Fruit fly (Drosophila melanogaster) whole organism, embryonic: ENCODE measurements around the gene CG4972.
A peak's percentile ranks its signal among the peaks of the same experiment; 100 is the strongest.

Experiments
- Ada2b ChIP-seq: fragments of 200-800 bp; sonication (Bioruptor generic); IDR thresholded peaks from 2 replicates; pipeline ENCODE4 v1.3.6; 2022; ENCODE audit warnings: missing biosample characterization, missing genetic modification characterization
- Adf1 ChIP-seq: fragments of 200-800 bp; sonication (Bioruptor generic); IDR thresholded peaks from 2 replicates; pipeline ENCODE4 v1.3.6; 2022; ENCODE audit warnings: missing biosample characterization, missing genetic modification characterization
- Asciz ChIP-seq: fragments of 200-800 bp; sonication (Bioruptor generic); optimal IDR thresholded peaks from 2 replicates; lab custom pipeline; 2017; ENCODE audit warnings: missing biosample characterization, mild to moderate bottlenecking, missing genetic modification characterization, missing genetic modification reagents
- Awh ChIP-seq: fragments of 200-800 bp; sonication (Bioruptor generic); IDR thresholded peaks from 2 replicates; pipeline ENCODE4, ENCODE4 v1.3.6; 2022; ENCODE audit warnings: missing biosample characterization, missing genetic modification characterization
- Bdp1 ChIP-seq: fragments of 200-800 bp; sonication (Bioruptor generic); optimal IDR thresholded peaks from 3 replicates; lab custom pipeline; 2016; ENCODE audit warnings: missing biosample characterization, missing genetic modification characterization
- CG11695 ChIP-seq: fragments of 200-800 bp; sonication (Bioruptor generic); IDR thresholded peaks from 3 replicates; pipeline ENCODE4 v1.3.6; 2022; ENCODE audit warnings: missing biosample characterization, missing genetic modification characterization
- CG11696 ChIP-seq: fragments of 200-800 bp; sonication (Bioruptor generic); IDR thresholded peaks from 2 replicates; pipeline ENCODE4 v1.3.6; 2022; ENCODE audit warnings: missing biosample characterization, missing genetic modification characterization
- CG12155 ChIP-seq: fragments of 200-800 bp; sonication (Bioruptor generic); optimal IDR thresholded peaks from 3 replicates; lab custom pipeline; 2016; ENCODE audit warnings: missing biosample characterization, missing genetic modification characterization
- CG14014 ChIP-seq: fragments of 200-800 bp; sonication (Bioruptor generic); IDR thresholded peaks from 2 replicates; pipeline ENCODE4 v1.3.6; 2022; ENCODE audit warnings: missing biosample characterization, missing genetic modification characterization
- CG14441 ChIP-seq: fragments of 200-800 bp; sonication (Bioruptor generic); IDR thresholded peaks from 2 replicates; pipeline ENCODE4 v1.3.6; 2022; ENCODE audit warnings: missing biosample characterization, missing genetic modification characterization
- CG14667 ChIP-seq: fragments of 200-800 bp; sonication (Bioruptor generic); IDR thresholded peaks from 2 replicates; pipeline ENCODE4 v1.3.6; 2022; ENCODE audit warnings: missing biosample characterization, missing genetic modification characterization
- CG15073 ChIP-seq: fragments of 200-800 bp; sonication (Bioruptor generic); optimal IDR thresholded peaks from 2 replicates; lab custom pipeline; 2016; ENCODE audit warnings: missing biosample characterization, missing genetic modification characterization
- CG1529 ChIP-seq: fragments of 200-800 bp; sonication (Bioruptor generic); optimal IDR thresholded peaks from 3 replicates; lab custom pipeline; 2018; ENCODE audit warnings: missing biosample characterization, missing genetic modification characterization
- CG2678 ChIP-seq: fragments of 200-800 bp; sonication (Bioruptor generic); optimal IDR thresholded peaks from 3 replicates; lab custom pipeline; 2019; ENCODE audit warnings: missing biosample characterization, mild to moderate bottlenecking, missing genetic modification characterization, moderate library complexity
- CG31441 ChIP-seq: fragments of 200-800 bp; sonication (Bioruptor generic); IDR thresholded peaks from 2 replicates; pipeline ENCODE4 v1.3.6; 2022; ENCODE audit warnings: missing biosample characterization, missing genetic modification characterization
- CG33213 ChIP-seq: fragments of 200-800 bp; sonication (Bioruptor generic); optimal IDR thresholded peaks from 3 replicates; lab custom pipeline; 2016; ENCODE audit warnings: missing biosample characterization, missing genetic modification characterization
- CG33557 ChIP-seq: fragments of 200-800 bp; sonication (Bioruptor generic); optimal IDR thresholded peaks from 2 replicates; lab custom pipeline; 2019; ENCODE audit warnings: missing biosample characterization, mild to moderate bottlenecking, missing genetic modification characterization, moderate library complexity
- CG4360 ChIP-seq: fragments of 200-800 bp; sonication (Bioruptor generic); IDR thresholded peaks from 2 replicates; pipeline ENCODE4 v1.3.6; 2022; ENCODE audit warnings: missing biosample characterization, missing genetic modification characterization
- CG4707 ChIP-seq: fragments of 200-800 bp; sonication (Bioruptor generic); optimal IDR thresholded peaks from 2 replicates; lab custom pipeline; 2018; ENCODE audit warnings: missing biosample characterization, mild to moderate bottlenecking, missing genetic modification characterization, moderate library complexity
- CG6254 ChIP-seq: fragments of 200-800 bp; sonication (Bioruptor generic); optimal IDR thresholded peaks from 3 replicates; lab custom pipeline; 2017; ENCODE audit warnings: mild to moderate bottlenecking, missing biosample characterization, missing genetic modification reagents, missing genetic modification characterization
- CG6654 ChIP-seq: fragments of 200-800 bp; sonication (Bioruptor generic); optimal IDR thresholded peaks from 2 replicates; lab custom pipeline; 2017; ENCODE audit warnings: missing biosample characterization, mild to moderate bottlenecking, missing genetic modification characterization
- CG6813 ChIP-seq: fragments of 200-800 bp; sonication (Bioruptor generic); optimal IDR thresholded peaks from 2 replicates; lab custom pipeline; 2017; ENCODE audit warnings: missing biosample characterization, missing genetic modification characterization, mild to moderate bottlenecking, moderate library complexity, missing genetic modification reagents
- CG9437 ChIP-seq: fragments of 200-800 bp; sonication (Bioruptor generic); optimal IDR thresholded peaks from 2 replicates; lab custom pipeline; 2018; ENCODE audit warnings: missing biosample characterization, mild to moderate bottlenecking, missing genetic modification characterization
- Dp ChIP-seq: fragments of 200-800 bp; sonication (Bioruptor generic); optimal IDR thresholded peaks from 2 replicates; lab custom pipeline; 2018; ENCODE audit warnings: missing biosample characterization, mild to moderate bottlenecking, missing genetic modification characterization, moderate library complexity
- Gug ChIP-seq: fragments of 200-800 bp; sonication (Bioruptor generic); IDR thresholded peaks from 4 replicates; pipeline ENCODE4 v1.3.6; 2022; ENCODE audit warnings: missing biosample characterization, missing genetic modification characterization
- Hmr ChIP-seq: fragments of 200-800 bp; sonication (Bioruptor generic); optimal IDR thresholded peaks from 3 replicates; lab custom pipeline; 2017; ENCODE audit warnings: mild to moderate bottlenecking, missing biosample characterization, missing genetic modification reagents, missing genetic modification characterization
- Hr39 ChIP-seq: fragments of >200 bp; optimal IDR thresholded peaks from 2 replicates; lab custom pipeline; 2017
- Lhr ChIP-seq: fragments of 200-800 bp; sonication (Bioruptor generic); optimal IDR thresholded peaks from 3 replicates; lab custom pipeline; 2017; ENCODE audit warnings: mild to moderate bottlenecking, missing biosample characterization, missing genetic modification reagents, missing genetic modification characterization
- Lim3 ChIP-seq: fragments of 200-800 bp; sonication (Bioruptor generic); IDR thresholded peaks from 2 replicates; pipeline ENCODE4 v1.3.6; 2022; ENCODE audit warnings: missing biosample characterization, missing genetic modification characterization
- Mad ChIP-seq: fragments of 200-800 bp; sonication (Bioruptor generic); optimal IDR thresholded peaks from 2 replicates; lab custom pipeline; 2016; ENCODE audit warnings: missing biosample characterization, missing genetic modification characterization
- Neu2 ChIP-seq: fragments of 200-800 bp; sonication (Bioruptor generic); optimal IDR thresholded peaks from 3 replicates; lab custom pipeline; 2016; ENCODE audit warnings: missing biosample characterization, missing genetic modification characterization, borderline replicate concordance
- Pdp1 ChIP-seq, 2 experiments: fragments of 200-800 bp; sonication (Bioruptor generic); optimal IDR thresholded peaks; 3 replicates each; lab custom pipeline; 2016; ENCODE audit warnings: missing biosample characterization in 2 of 2, missing genetic modification characterization in 2 of 2, mild to moderate bottlenecking in 1 of 2, moderate library complexity in 1 of 2
- Ptx1 ChIP-seq: fragments of 200-800 bp; sonication (Bioruptor generic); IDR thresholded peaks from 2 replicates; pipeline ENCODE4 v1.3.6; 2022; ENCODE audit warnings: missing biosample characterization, missing genetic modification characterization
- Rfx ChIP-seq: fragments of 200-800 bp; sonication (Bioruptor generic); IDR thresholded peaks from 2 replicates; pipeline ENCODE4 v1.3.6; 2022; ENCODE audit warnings: missing biosample characterization, missing genetic modification characterization
- chif ChIP-seq, 2 experiments: fragments of 200-800 bp; sonication (Bioruptor generic); optimal IDR thresholded peaks; 3 replicates each; lab custom pipeline; 2016; ENCODE audit warnings: missing biosample characterization in 2 of 2, missing genetic modification characterization in 2 of 2
- chinmo ChIP-seq: fragments of 200-800 bp; sonication (Bioruptor generic); IDR thresholded peaks from 4 replicates; pipeline ENCODE4 v1.3.6; 2022; ENCODE audit warnings: missing biosample characterization, missing genetic modification characterization; ENCODE audit not compliant: partially characterized antibody
- fd102C ChIP-seq: fragments of 200-800 bp; sonication (Bioruptor generic); optimal IDR thresholded peaks from 2 replicates; lab custom pipeline; 2018; ENCODE audit warnings: missing biosample characterization, mild to moderate bottlenecking, missing genetic modification characterization, moderate library complexity
- fu2 ChIP-seq: fragments of 200-800 bp; sonication (Bioruptor generic); optimal IDR thresholded peaks from 2 replicates; lab custom pipeline; 2016; ENCODE audit warnings: missing biosample characterization, missing genetic modification characterization
- gsb ChIP-seq: fragments of 200-800 bp; sonication (Bioruptor generic); IDR thresholded peaks from 2 replicates; pipeline ENCODE4 v1.3.6; 2022; ENCODE audit warnings: missing biosample characterization, missing genetic modification characterization
- mam ChIP-seq: fragments of 200-800 bp; sonication (Bioruptor generic); optimal IDR thresholded peaks from 3 replicates; lab custom pipeline; 2016; ENCODE audit warnings: missing biosample characterization, missing genetic modification characterization
- pfk ChIP-seq: fragments of 200-800 bp; sonication (Bioruptor generic); optimal IDR thresholded peaks from 2 replicates; lab custom pipeline; 2018; ENCODE audit warnings: missing biosample characterization, mild to moderate bottlenecking, missing genetic modification characterization, moderate library complexity
- pnt ChIP-seq: fragments of 200-800 bp; sonication (Bioruptor generic); optimal IDR thresholded peaks from 3 replicates; lab custom pipeline; 2016; ENCODE audit warnings: missing biosample characterization, missing genetic modification characterization
- pros ChIP-seq: fragments of 200-800 bp; sonication (Bioruptor generic); optimal IDR thresholded peaks from 3 replicates; lab custom pipeline; 2019; ENCODE audit warnings: missing biosample characterization, mild to moderate bottlenecking, missing genetic modification characterization, moderate library complexity
- run ChIP-seq: fragments of 200-800 bp; sonication (Bioruptor generic); optimal IDR thresholded peaks from 3 replicates; lab custom pipeline; 2018; ENCODE audit warnings: missing biosample characterization, mild to moderate bottlenecking, missing genetic modification characterization
- sna ChIP-seq: fragments of 200-800 bp; sonication (Bioruptor generic); IDR thresholded peaks from 2 replicates; pipeline ENCODE4 v1.3.6; 2022; ENCODE audit warnings: missing biosample characterization, missing genetic modification characterization; ENCODE audit not compliant: partially characterized antibody
- sr ChIP-seq: fragments of 200-800 bp; sonication (Bioruptor generic); IDR thresholded peaks from 3 replicates; pipeline ENCODE4 v1.3.6; 2022; ENCODE audit warnings: missing biosample characterization, missing genetic modification characterization
- tap ChIP-seq: fragments of 200-800 bp; optimal IDR thresholded peaks from 3 replicates; lab custom pipeline; 2019; ENCODE audit warnings: missing biosample characterization, mild to moderate bottlenecking, missing genetic modification characterization, moderate library complexity
- tio ChIP-seq: fragments of 200-800 bp; sonication (Bioruptor generic); optimal IDR thresholded peaks from 2 replicates; lab custom pipeline; 2017; ENCODE audit warnings: missing biosample characterization, missing genetic modification characterization, inconsistent platforms
- trh ChIP-seq: fragments of 200-800 bp; sonication (Bioruptor generic); optimal IDR thresholded peaks from 2 replicates; lab custom pipeline; 2016; ENCODE audit warnings: missing biosample characterization, missing genetic modification characterization
- zfh2 ChIP-seq: fragments of 200-800 bp; sonication (Bioruptor generic); optimal IDR thresholded peaks from 2 replicates; lab custom pipeline; 2016; ENCODE audit warnings: missing biosample characterization, missing genetic modification characterization

CG4972 gene

DNA sequence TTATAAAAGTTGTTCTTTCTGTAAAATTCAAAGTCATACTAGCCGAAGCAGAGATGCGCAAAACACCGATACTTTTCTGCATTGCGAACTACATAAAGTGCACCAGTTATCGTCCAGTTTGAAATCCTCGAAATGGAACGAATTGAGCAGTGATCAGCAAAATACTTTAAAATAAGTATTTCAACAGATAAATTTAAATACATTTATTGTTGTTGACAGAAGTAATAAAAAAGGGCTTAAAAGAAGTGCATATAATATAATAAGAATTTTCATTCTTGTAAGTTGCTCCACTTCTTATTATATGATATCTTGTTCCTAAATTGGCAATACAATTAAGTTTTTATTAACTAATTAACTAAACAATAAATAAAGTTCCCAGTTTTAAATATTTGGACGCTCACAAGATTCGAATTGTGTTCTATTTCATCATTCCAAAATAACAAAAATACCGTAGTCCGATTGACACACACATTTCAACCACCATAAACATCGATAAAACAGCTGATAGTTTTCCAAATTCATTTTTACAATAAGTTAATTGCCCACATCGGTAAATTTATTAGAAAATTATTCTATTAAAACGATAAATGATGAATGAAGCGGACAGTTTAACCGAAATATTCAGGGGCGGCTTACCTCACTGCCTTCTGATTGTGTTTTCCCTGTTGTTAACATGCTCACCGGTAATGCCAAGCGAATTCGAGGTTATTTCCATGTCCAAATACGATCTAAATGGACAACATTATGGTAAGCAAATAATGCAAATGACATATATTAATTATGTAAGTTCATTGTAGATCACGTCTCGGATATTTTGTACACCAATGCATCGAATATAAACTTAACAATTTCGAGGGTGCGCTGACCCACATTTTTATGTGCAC is at the start of gene CG4972, which contains the start of gene Usp14 (continued):
- no peak for TF ChIP-seq CG2678 (tag; lab: Kevin White, UChicago)
- no peak for TF ChIP-seq Bdp1 (GFP tag; lab: Kevin White, UChicago)
- no peak; the same call in 3 of the 4 replicates for TF ChIP-seq Gug (GFP tag; lab: Robert Waterston, UW)
- no peak for TF ChIP-seq chif (GFP tag; optimal IDR thresholded peaks at IDR 0.05; lab: Kevin White, UChicago)
- TF ChIP-seq CG11695 (GFP tag; lab: Robert Waterston, UW) = no peak
- no peak for TF ChIP-seq CG9437
- TF ChIP-seq pros (GFP tag; lab: Kevin White, UChicago) = no peak
- TF ChIP-seq CG6654 = no peak
- TF ChIP-seq sna (GFP tag; lab: Robert Waterston, UW) = 0 out of 2 replicates have a peak, but pooled peaks have one; percentile 9
- TF ChIP-seq CG14667 = peak; percentile 70; the same call in 1 of the 2 replicates
- TF ChIP-seq Ptx1 (GFP tag; lab: Robert Waterston, UW) = no peak
- no peak for TF ChIP-seq pnt (GFP tag; lab: Kevin White, UChicago)
- TF ChIP-seq fu2 (GFP tag; lab: Kevin White, UChicago) = no peak
- TF ChIP-seq Adf1 = no peak
- no peak for TF ChIP-seq Awh (GFP tag; lab: Robert Waterston, UW)
- no peak for TF ChIP-seq CG6254 (GFP tag; lab: Kevin White, UChicago)
- TF ChIP-seq sr (GFP tag; lab: Robert Waterston, UW) = no peak
- peak; percentile 92 for TF ChIP-seq pfk (GFP tag; lab: Kevin White, UChicago)
- TF ChIP-seq Mad (GFP tag; lab: Kevin White, UChicago) = no peak
- TF ChIP-seq Asciz = no peak
- TF ChIP-seq Hmr (GFP tag; lab: Kevin White, UChicago) = no peak
- no peak for TF ChIP-seq CG31441 (GFP tag; lab: Robert Waterston, UW)
- TF ChIP-seq mam (GFP tag; lab: Kevin White, UChicago) = no peak
- TF ChIP-seq Ada2b (GFP tag; lab: Robert Waterston, UW) = no peak
- TF ChIP-seq chinmo (GFP tag; lab: Robert Waterston, UW) = no peak
- no peak for TF ChIP-seq CG15073 (GFP tag; lab: Kevin White, UChicago)
- TF ChIP-seq Neu2 (GFP tag; lab: Kevin White, UChicago) = no peak
- TF ChIP-seq Pdp1 (GFP tag; optimal IDR thresholded peaks at IDR 0.05; lab: Kevin White, UChicago) = peak in 1 of 2 experiments; percentile 27
- no peak for TF ChIP-seq Rfx (GFP tag; lab: Robert Waterston, UW)
- TF ChIP-seq tap (tag; lab: Kevin White, UChicago) = no peak
- no peak for TF ChIP-seq Hr39 (lab: Kevin White, UChicago)
- TF ChIP-seq zfh2 = no peak
- no peak for TF ChIP-seq CG4360 (GFP tag; lab: Robert Waterston, UW)
- TF ChIP-seq CG11696 (GFP tag; lab: Robert Waterston, UW) = no peak
- no peak for TF ChIP-seq trh (GFP tag; lab: Kevin White, UChicago)
- no peak for TF ChIP-seq CG12155 (GFP tag; lab: Kevin White, UChicago)
- no peak for TF ChIP-seq fd102C
- no peak for TF ChIP-seq CG33557
- no peak for TF ChIP-seq CG14014 (GFP tag; lab: Robert Waterston, UW)
- TF ChIP-seq CG14441 (GFP tag; lab: Robert Waterston, UW) = no peak
- no peak for TF ChIP-seq CG4707 (GFP tag; lab: Kevin White, UChicago)
- peak; percentile 9 for TF ChIP-seq Lhr (GFP tag; lab: Kevin White, UChicago)
- TF ChIP-seq run (tag; lab: Kevin White, UChicago) = no peak
- no peak for TF ChIP-seq gsb
- TF ChIP-seq tio (GFP tag; lab: Kevin White, UChicago) = peak; percentile 11
- TF ChIP-seq CG1529 (GFP tag; lab: Kevin White, UChicago) = no peak
- no peak for TF ChIP-seq CG33213 (GFP tag; lab: Kevin White, UChicago)
- TF ChIP-seq Lim3 (GFP tag; lab: Robert Waterston, UW) = no peak
- TF ChIP-seq CG6813 = no peak
- TF ChIP-seq Dp (GFP tag; lab: Kevin White, UChicago) = no peak
